Worm (Caenorhabditis elegans) whole organism, dauer: ENCODE measurements around the gene vab-3.

Experiments
- unc-62 ChIP-seq: sonication (generic microtip); optimal IDR thresholded peaks from 2 replicates; lab custom pipeline; 2017; ENCODE audit warnings: missing biosample characterization, missing genetic modification reagents, missing genetic modification characterization

The vab-3 gene

DNA sequence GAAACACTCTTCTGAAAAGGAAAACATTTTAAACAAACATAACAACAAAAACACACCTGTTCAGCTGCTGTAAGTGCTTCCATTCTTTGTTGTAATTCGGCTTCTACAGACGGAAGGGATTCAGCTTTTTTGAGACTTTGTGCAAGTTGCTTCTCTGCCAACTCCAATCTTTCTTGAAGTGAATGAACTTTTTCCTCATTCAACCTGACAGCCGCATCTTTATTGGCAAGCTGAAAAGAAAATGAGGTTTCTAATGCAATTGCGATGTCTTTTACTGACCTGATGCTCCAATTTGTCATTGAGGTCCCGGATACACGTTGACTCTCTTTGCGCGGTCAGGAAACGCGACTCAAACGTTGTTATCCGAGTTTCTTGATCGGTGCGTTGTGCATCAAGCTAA is 53.4 kb downstream of the vab-3 start:
- no peak for TF ChIP-seq unc-62 (GFP tag; lab: Kevin White, UChicago)

DNA sequence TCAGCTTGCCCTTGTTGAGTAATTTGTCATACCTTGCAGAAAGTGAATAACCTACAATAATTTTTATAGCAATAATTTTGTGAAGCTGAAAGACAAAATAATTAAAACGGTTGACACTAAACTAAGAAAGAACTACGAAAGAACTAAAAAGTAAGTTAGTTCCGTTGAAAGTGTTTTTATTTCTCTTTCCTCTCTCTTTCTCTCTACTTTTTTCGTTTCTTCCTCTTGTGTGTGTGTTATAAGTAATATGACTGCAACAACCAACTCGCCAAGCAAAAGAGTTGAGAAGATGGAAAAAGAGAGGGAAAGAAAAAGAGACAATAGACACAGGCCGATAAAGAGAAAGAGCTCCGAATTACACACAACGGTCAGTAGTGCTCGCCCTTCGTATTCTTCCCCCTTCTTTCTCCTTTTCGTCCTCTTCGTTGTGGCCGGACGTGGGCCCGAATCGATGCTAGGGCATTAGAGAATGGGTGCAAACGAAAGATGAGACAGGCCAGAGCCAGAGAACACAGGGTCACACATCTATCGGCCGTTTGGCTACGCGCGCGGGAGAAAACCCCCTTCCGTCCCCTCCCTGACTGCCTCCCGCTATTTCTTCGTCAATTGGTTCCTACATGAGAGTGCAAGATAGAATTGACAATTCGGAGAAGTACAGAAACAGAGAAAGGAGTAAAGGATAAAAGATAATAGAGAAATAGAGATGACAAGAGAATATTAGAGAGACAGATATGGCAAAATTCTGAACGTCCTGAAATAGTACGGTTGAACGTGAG is 55.7 kb downstream of the vab-3 start, which contains the start of gene syd-2:
Gene syd-2, minus strand, starts transcription at position 51 of the 776 bp plus-strand sequence.
- TF ChIP-seq unc-62 (GFP tag; lab: Kevin White, UChicago) = no peak

DNA sequence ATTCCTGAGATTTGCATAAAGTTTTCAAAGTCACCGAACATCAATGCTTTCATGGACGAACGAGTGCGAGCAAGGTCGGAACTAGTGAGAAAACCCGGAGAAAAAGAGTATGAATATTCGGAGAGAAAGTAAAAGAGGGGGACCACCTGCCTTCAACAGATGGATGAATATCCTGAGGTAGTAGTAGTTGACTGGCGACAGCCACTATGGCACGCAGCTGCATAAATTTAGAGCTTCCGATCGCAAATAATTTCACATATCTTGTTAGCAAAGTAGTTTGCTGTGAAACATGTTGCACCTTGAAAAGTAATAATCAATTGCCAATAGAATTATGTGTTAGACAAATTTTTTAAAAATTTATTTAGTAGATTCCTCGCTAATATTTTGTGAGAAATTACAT is 57.1 kb downstream of the vab-3 start:
- no peak for TF ChIP-seq unc-62 (GFP tag; lab: Kevin White, UChicago)

DNA sequence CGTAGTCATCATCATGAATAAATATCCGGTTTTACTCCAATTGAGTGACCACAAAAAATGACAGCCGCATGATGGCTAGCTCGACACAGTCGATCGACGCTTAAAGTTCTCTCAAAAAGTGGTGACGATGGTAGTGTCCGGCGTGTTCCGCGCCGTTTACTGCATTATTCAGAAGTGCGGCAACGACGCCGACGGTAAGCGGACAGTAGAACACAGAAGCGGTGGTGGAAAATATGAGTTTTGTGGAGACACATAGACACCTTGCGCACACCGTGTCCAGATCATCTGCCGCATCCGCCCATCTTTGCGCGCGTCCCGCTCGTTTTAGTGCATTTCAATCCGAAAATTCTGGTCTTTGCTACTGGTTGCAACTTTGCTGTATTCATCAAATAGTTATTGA is 59.5 kb downstream of the vab-3 start, which contains the start of gene F59F5.7:
Gene F59F5.7, plus strand, starts transcription at position 301 of the 400 bp plus-strand sequence.
- TF ChIP-seq unc-62 (GFP tag; lab: Kevin White, UChicago) = no peak

DNA sequence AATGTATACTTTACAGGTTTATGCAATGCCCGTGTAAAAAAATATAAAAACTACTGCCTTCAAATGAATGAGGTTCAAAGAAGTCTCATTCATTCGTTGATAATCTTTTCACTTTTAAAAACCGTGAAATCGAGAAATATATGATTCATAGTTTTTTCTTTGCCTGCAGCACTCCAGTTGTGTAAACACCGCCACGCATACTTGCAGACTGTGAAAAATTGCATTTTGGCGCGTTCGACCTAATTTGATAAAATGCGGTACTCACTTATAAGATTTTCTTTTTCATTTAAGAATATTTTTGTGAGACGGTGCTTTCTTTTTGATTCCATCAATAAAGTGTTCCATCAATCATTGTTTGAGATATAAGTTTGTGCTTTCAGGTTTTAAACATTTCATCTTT is 67.1 kb downstream of the vab-3 start:
- no peak for TF ChIP-seq unc-62 (GFP tag; lab: Kevin White, UChicago)

DNA sequence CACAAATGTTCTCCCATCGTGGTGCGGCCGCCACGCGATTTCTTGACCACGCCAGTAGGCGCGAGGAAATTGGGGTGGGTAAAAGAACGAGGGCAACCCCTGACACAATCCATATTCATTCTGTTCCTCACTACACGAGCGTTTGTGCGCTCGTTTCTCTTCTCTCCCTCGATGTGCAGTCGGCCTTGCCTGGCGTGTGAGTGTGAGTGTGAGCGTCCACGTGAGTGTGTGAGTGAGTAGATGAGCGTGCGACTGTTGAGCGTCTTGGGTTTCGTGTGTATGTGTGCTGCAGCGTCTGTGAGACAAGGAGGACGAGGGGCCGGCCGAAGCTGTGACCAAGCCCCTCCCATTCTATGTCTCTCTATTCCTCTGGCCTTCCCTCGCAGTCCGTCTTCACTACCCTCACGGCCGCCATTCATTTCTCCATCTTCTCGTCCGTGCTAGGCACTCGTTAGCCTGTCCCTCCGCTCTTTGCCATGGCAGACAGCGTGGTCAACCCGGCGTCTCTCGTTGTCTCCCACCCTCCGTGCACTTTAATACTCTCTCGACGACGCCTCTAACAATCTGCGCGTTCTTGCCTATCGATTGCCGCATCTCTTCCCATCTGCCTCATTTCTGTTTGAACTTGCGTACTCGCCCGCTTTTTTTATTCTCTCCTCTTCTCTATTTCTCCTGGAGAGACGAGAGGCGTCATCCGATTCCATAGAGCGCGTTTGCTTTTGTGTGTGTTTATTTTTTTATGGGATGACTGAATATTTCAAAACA is 68.9 kb downstream of the vab-3 start:
- TF ChIP-seq unc-62 (GFP tag; lab: Kevin White, UChicago) = peak; percentile 41
